Fruit fly (Drosophila melanogaster) whole organism, embryonic: ENCODE results near the gene Ufd1.
A peak's percentile ranks its signal among the peaks of the same experiment; 100 is the strongest.

ENCODE experiments used
- Atf6 ChIP-seq: fragments of 200-800 bp; sonication (Bioruptor generic); IDR thresholded peaks from 2 replicates; pipeline ENCODE4 v1.3.6; 2022; ENCODE audit warnings: missing biosample characterization, missing genetic modification characterization
- C15 ChIP-seq: fragments of 200-800 bp; sonication (Bioruptor generic); IDR thresholded peaks from 3 replicates; pipeline ENCODE4 v1.3.6; 2022; ENCODE audit warnings: missing biosample characterization, missing genetic modification characterization
- CG11504 ChIP-seq: fragments of 200-800 bp; sonication (Bioruptor generic); optimal IDR thresholded peaks from 3 replicates; lab custom pipeline; 2019; ENCODE audit warnings: missing biosample characterization, mild to moderate bottlenecking, missing genetic modification characterization, moderate library complexity
- CG13775 ChIP-seq: fragments of 200-800 bp; sonication (Bioruptor generic); optimal IDR thresholded peaks from 3 replicates; lab custom pipeline; 2017; ENCODE audit warnings: missing biosample characterization, mild to moderate bottlenecking, missing genetic modification characterization
- CG14441 ChIP-seq: fragments of 200-800 bp; sonication (Bioruptor generic); IDR thresholded peaks from 2 replicates; pipeline ENCODE4 v1.3.6; 2022; ENCODE audit warnings: missing biosample characterization, missing genetic modification characterization
- CG17328 ChIP-seq: fragments of 200-800 bp; sonication (Bioruptor generic); IDR thresholded peaks from 2 replicates; pipeline ENCODE4 v1.3.6; 2022; ENCODE audit warnings: missing biosample characterization, missing genetic modification characterization
- CG17361 ChIP-seq: fragments of 200-800 bp; sonication (Bioruptor generic); IDR thresholded peaks from 3 replicates; pipeline ENCODE4 v1.3.6; 2022; ENCODE audit warnings: missing biosample characterization, missing genetic modification characterization
- CG17385 ChIP-seq: fragments of 200-800 bp; sonication (Bioruptor generic); optimal IDR thresholded peaks from 3 replicates; lab custom pipeline; 2018; ENCODE audit warnings: missing biosample characterization, mild to moderate bottlenecking, missing genetic modification characterization
- CG17912 ChIP-seq: fragments of 200-800 bp; sonication (Bioruptor generic); optimal IDR thresholded peaks from 2 replicates; lab custom pipeline; 2018; ENCODE audit warnings: missing biosample characterization, mild to moderate bottlenecking, missing genetic modification characterization
- CG18476 ChIP-seq: fragments of 200-800 bp; sonication (Bioruptor generic); optimal IDR thresholded peaks from 2 replicates; lab custom pipeline; 2016; ENCODE audit warnings: missing biosample characterization, mild to moderate bottlenecking, missing genetic modification characterization
- CG2889 ChIP-seq: fragments of 200-800 bp; sonication (Bioruptor generic); IDR thresholded peaks from 3 replicates; pipeline ENCODE4 v1.3.6; 2022; ENCODE audit warnings: missing biosample characterization, missing genetic modification characterization
- CG31388 ChIP-seq: fragments of 200-800 bp; sonication (Bioruptor generic); optimal IDR thresholded peaks from 2 replicates; lab custom pipeline; 2016; ENCODE audit warnings: missing biosample characterization, missing genetic modification characterization
- CG3163 ChIP-seq: fragments of 200-800 bp; sonication (Bioruptor generic); optimal IDR thresholded peaks from 3 replicates; lab custom pipeline; 2016; ENCODE audit warnings: missing biosample characterization, missing genetic modification characterization
- CG32532 ChIP-seq: fragments of 200-800 bp; sonication (Bioruptor generic); IDR thresholded peaks from 2 replicates; pipeline ENCODE4 v1.3.6; 2022; ENCODE audit warnings: missing biosample characterization, missing genetic modification characterization
- CG33213 ChIP-seq: fragments of 200-800 bp; sonication (Bioruptor generic); optimal IDR thresholded peaks from 3 replicates; lab custom pipeline; 2016; ENCODE audit warnings: missing biosample characterization, missing genetic modification characterization
- CG34376 ChIP-seq: fragments of 200-800 bp; sonication (Bioruptor generic); optimal IDR thresholded peaks from 2 replicates; lab custom pipeline; 2018; ENCODE audit warnings: missing biosample characterization, mild to moderate bottlenecking, missing genetic modification characterization
- CG4282 ChIP-seq: fragments of 200-800 bp; sonication (Bioruptor generic); optimal IDR thresholded peaks from 2 replicates; lab custom pipeline; 2016; ENCODE audit warnings: missing biosample characterization, missing genetic modification characterization
- CG4404 ChIP-seq: fragments of 200-800 bp; sonication (Bioruptor generic); IDR thresholded peaks from 2 replicates; pipeline ENCODE4 v1.3.6; 2022; ENCODE audit warnings: missing biosample characterization, missing genetic modification characterization
- CG4820 ChIP-seq: fragments of 200-800 bp; sonication (Bioruptor generic); optimal IDR thresholded peaks from 3 replicates; lab custom pipeline; 2016; ENCODE audit warnings: missing biosample characterization, missing genetic modification characterization
- CG6254 ChIP-seq: fragments of 200-800 bp; sonication (Bioruptor generic); optimal IDR thresholded peaks from 3 replicates; lab custom pipeline; 2017; ENCODE audit warnings: mild to moderate bottlenecking, missing biosample characterization, missing genetic modification reagents, missing genetic modification characterization
- CG6683 ChIP-seq: fragments of 200-800 bp; sonication (Bioruptor generic); optimal IDR thresholded peaks from 2 replicates; lab custom pipeline; 2017; ENCODE audit warnings: missing biosample characterization, mild to moderate bottlenecking, missing genetic modification characterization, missing genetic modification reagents
- CG7372 ChIP-seq: fragments of 200-800 bp; sonication (Bioruptor generic); IDR thresholded peaks from 2 replicates; pipeline ENCODE4 v1.3.6; 2022; ENCODE audit warnings: missing biosample characterization, missing genetic modification characterization
- CG7745 ChIP-seq: fragments of 200-800 bp; sonication (Bioruptor generic); optimal IDR thresholded peaks from 2 replicates; lab custom pipeline; 2018; ENCODE audit warnings: missing biosample characterization, mild to moderate bottlenecking, missing genetic modification characterization, moderate library complexity
- Gug ChIP-seq: fragments of 200-800 bp; sonication (Bioruptor generic); IDR thresholded peaks from 4 replicates; pipeline ENCODE4 v1.3.6; 2022; ENCODE audit warnings: missing biosample characterization, missing genetic modification characterization
- HLH3B ChIP-seq: fragments of 200-800 bp; sonication (Bioruptor generic); IDR thresholded peaks from 2 replicates; pipeline ENCODE4 v1.3.6; 2022; ENCODE audit warnings: missing biosample characterization, missing genetic modification characterization
- HmgD ChIP-seq: fragments of 200-800 bp; sonication (Bioruptor generic); optimal IDR thresholded peaks from 3 replicates; lab custom pipeline; 2016; ENCODE audit warnings: missing biosample characterization, missing genetic modification characterization
- Hmr ChIP-seq: fragments of 200-800 bp; sonication (Bioruptor generic); optimal IDR thresholded peaks from 3 replicates; lab custom pipeline; 2017; ENCODE audit warnings: mild to moderate bottlenecking, missing biosample characterization, missing genetic modification reagents, missing genetic modification characterization
- Mad ChIP-seq: fragments of 200-800 bp; sonication (Bioruptor generic); optimal IDR thresholded peaks from 2 replicates; lab custom pipeline; 2016; ENCODE audit warnings: missing biosample characterization, missing genetic modification characterization
- Optix ChIP-seq: fragments of 200-800 bp; sonication (Bioruptor generic); IDR thresholded peaks from 3 replicates; pipeline ENCODE4 v1.3.6; 2022; ENCODE audit warnings: missing biosample characterization, missing genetic modification characterization
- Side ChIP-seq: fragments of 200-800 bp; sonication (Bioruptor generic); optimal IDR thresholded peaks from 2 replicates; lab custom pipeline; 2016; ENCODE audit warnings: missing biosample characterization, missing genetic modification characterization
- Six4 ChIP-seq: fragments of 200-800 bp; sonication (Bioruptor generic); optimal IDR thresholded peaks from 2 replicates; lab custom pipeline; 2016; ENCODE audit warnings: missing biosample characterization, missing genetic modification characterization
- Sox102F ChIP-seq: fragments of 200-800 bp; sonication (Bioruptor generic); optimal IDR thresholded peaks from 2 replicates; lab custom pipeline; 2018; ENCODE audit warnings: missing biosample characterization, mild to moderate bottlenecking, missing genetic modification characterization, moderate library complexity
- Sry-δ ChIP-seq: fragments of 200-800 bp; sonication (Bioruptor generic); optimal IDR thresholded peaks from 2 replicates; lab custom pipeline; 2016; ENCODE audit warnings: missing biosample characterization, missing genetic modification characterization
- crc ChIP-seq: fragments of 200-800 bp; sonication (Bioruptor generic); optimal IDR thresholded peaks from 2 replicates; lab custom pipeline; 2016; ENCODE audit warnings: missing biosample characterization, missing genetic modification characterization
- en ChIP-seq: fragments of 200-800 bp; sonication (Bioruptor generic); optimal IDR thresholded peaks from 2 replicates; lab custom pipeline; 2016; ENCODE audit warnings: missing biosample characterization, missing genetic modification characterization
- fd102C ChIP-seq: fragments of 200-800 bp; sonication (Bioruptor generic); optimal IDR thresholded peaks from 2 replicates; lab custom pipeline; 2018; ENCODE audit warnings: missing biosample characterization, mild to moderate bottlenecking, missing genetic modification characterization, moderate library complexity
- h ChIP-seq: fragments of >200 bp; optimal IDR thresholded peaks from 2 replicates; lab custom pipeline; 2017
- jumu ChIP-seq: fragments of 200-800 bp; sonication (Bioruptor generic); optimal IDR thresholded peaks from 3 replicates; lab custom pipeline; 2016; ENCODE audit warnings: missing biosample characterization, missing genetic modification characterization
- klu ChIP-seq: fragments of 200-800 bp; sonication (Bioruptor generic); IDR thresholded peaks from 2 replicates; pipeline ENCODE4 v1.3.6; 2022; ENCODE audit warnings: missing biosample characterization, missing genetic modification characterization
- kni ChIP-seq: fragments of 200-800 bp; sonication (Bioruptor generic); optimal IDR thresholded peaks from 3 replicates; lab custom pipeline; 2017; ENCODE audit warnings: mild to moderate bottlenecking, missing biosample characterization, missing genetic modification reagents, missing genetic modification characterization
- lab ChIP-seq: fragments of 200-800 bp; sonication (Bioruptor generic); optimal IDR thresholded peaks from 3 replicates; lab custom pipeline; 2017; ENCODE audit warnings: missing biosample characterization, missing genetic modification characterization, mild to moderate bottlenecking, moderate library complexity, missing genetic modification reagents
- nerfin-2 ChIP-seq: fragments of 200-800 bp; sonication (Bioruptor generic); IDR thresholded peaks from 2 replicates; pipeline ENCODE4 v1.3.6; 2022; ENCODE audit warnings: missing biosample characterization, missing genetic modification characterization; ENCODE audit not compliant: partially characterized antibody
- run ChIP-seq: fragments of 200-800 bp; sonication (Bioruptor generic); optimal IDR thresholded peaks from 3 replicates; lab custom pipeline; 2018; ENCODE audit warnings: missing biosample characterization, mild to moderate bottlenecking, missing genetic modification characterization
- shn ChIP-seq: fragments of 200-800 bp; sonication (Bioruptor generic); optimal IDR thresholded peaks from 3 replicates; lab custom pipeline; 2016; ENCODE audit warnings: missing biosample characterization, missing genetic modification characterization
- stwl ChIP-seq: fragments of 200-800 bp; sonication (Bioruptor generic); optimal IDR thresholded peaks from 3 replicates; lab custom pipeline; 2018; ENCODE audit warnings: missing biosample characterization, mild to moderate bottlenecking, missing genetic modification characterization, moderate library complexity
- sug ChIP-seq: fragments of 200-800 bp; optimal IDR thresholded peaks from 2 replicates; lab custom pipeline; 2019; ENCODE audit warnings: missing biosample characterization, mild to moderate bottlenecking, missing genetic modification characterization, moderate library complexity
- tll ChIP-seq, 2 experiments: fragments of 200-800 bp in 1 of 2; fragments of >200 bp in 1 of 2; sonication (Bioruptor generic) in 1 of 2; optimal IDR thresholded peaks; 2 replicates each; lab custom pipeline; 2017 to 2019; ENCODE audit warnings: missing biosample characterization in 2 of 2, missing genetic modification characterization in 2 of 2, mild to moderate bottlenecking in 1 of 2, moderate library complexity in 1 of 2
- tup ChIP-seq: fragments of 200-800 bp; sonication (Bioruptor generic); optimal IDR thresholded peaks from 2 replicates; lab custom pipeline; 2016; ENCODE audit warnings: missing biosample characterization, mild to moderate bottlenecking, missing genetic modification characterization, moderate library complexity
- unc-4 ChIP-seq: fragments of 200-800 bp; sonication (Bioruptor generic); IDR thresholded peaks from 2 replicates; pipeline ENCODE4 v1.3.6; 2022; ENCODE audit warnings: missing biosample characterization, missing genetic modification characterization; ENCODE audit not compliant: partially characterized antibody

Ufd1 gene

DNA sequence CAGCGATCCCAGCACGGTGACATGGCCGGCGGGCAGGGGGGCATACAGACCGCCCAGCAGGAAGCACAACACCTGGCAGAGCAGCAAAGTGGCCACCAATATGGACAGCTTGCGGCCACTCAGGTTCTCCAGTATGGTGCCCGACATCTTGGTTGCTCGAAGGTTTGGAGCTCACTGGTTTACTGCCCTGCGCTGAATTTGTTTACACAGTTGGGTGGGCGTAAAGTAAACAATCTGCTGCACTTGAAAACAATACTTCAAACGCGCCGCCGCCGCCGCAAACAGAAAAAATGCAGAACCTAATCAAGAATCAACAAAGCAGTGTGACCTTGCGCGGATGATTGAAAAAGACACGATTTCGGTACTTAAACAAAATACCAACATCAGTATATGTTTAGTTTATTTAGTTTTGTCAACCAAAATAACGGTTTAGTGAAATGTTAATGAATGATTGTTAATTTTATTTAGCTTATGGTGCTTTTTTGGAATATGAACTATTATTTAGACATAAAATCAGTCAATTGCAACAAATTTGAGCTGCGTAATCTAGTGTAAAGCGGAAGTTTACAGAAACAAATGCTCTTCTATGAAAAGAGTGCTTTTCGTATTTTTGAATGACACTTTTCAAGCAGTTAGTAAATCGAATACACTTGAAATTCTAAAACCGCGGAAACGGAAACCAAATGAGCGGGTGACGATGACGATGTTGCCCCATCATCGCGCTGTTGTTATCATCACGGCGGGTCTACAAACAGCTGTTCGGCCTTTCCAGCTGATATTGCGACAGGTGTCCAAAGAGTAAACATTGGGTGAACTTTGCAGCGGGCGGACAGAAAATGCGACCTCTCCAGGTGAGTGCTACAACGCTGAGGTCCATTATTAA is 46.5 kb upstream of the Ufd1 start, which contains the start of the genes wls and Adck5 (continued):
- TF ChIP-seq CG2889 (GFP tag; lab: Robert Waterston, UW): no peak
- no peak for TF ChIP-seq fd102C (GFP tag; lab: Kevin White, UChicago)
- peak; percentile 35 for TF ChIP-seq crc
- TF ChIP-seq Atf6 (GFP tag; lab: Robert Waterston, UW): 0 out of 2 replicates have a peak, but pooled peaks have one; percentile 26
- TF ChIP-seq stwl: peak; percentile 79
- TF ChIP-seq en (GFP tag; lab: Kevin White, UChicago): no peak
- no peak for TF ChIP-seq Optix (GFP tag; lab: Robert Waterston, UW)
- peak; percentile 70 for TF ChIP-seq Side
- TF ChIP-seq h (lab: Kevin White, UChicago): no peak
- no peak for TF ChIP-seq CG4404 (GFP tag; lab: Robert Waterston, UW)
- no peak for TF ChIP-seq CG4282 (GFP tag; lab: Kevin White, UChicago)
- no peak for TF ChIP-seq Gug
- no peak for TF ChIP-seq CG7745 (tag; lab: Kevin White, UChicago)
- TF ChIP-seq CG6254: no peak
- TF ChIP-seq Hmr (GFP tag; lab: Kevin White, UChicago): peak; percentile 81
- no peak for TF ChIP-seq CG14441 (GFP tag; lab: Robert Waterston, UW)
- no peak for TF ChIP-seq jumu
- TF ChIP-seq C15 (GFP tag; lab: Robert Waterston, UW): peak; percentile 48; the same call in 1 of the 3 replicates
- TF ChIP-seq CG4820 (GFP tag; lab: Kevin White, UChicago): no peak
- peak; percentile 15 for TF ChIP-seq CG33213 (GFP tag; lab: Kevin White, UChicago)
- TF ChIP-seq CG17361 (GFP tag; lab: Robert Waterston, UW): peak; percentile 62; the same call in 2 of the 3 replicates
- TF ChIP-seq Sry-δ (GFP tag; lab: Kevin White, UChicago): peak; percentile 25
- TF ChIP-seq shn (GFP tag; lab: Kevin White, UChicago): peak; percentile 36
- no peak for TF ChIP-seq kni (GFP tag; lab: Kevin White, UChicago)
- TF ChIP-seq HLH3B (GFP tag; lab: Robert Waterston, UW): no peak
- TF ChIP-seq lab (GFP tag; lab: Kevin White, UChicago): peak; percentile 85
- no peak for TF ChIP-seq run
- no peak for TF ChIP-seq sug
- TF ChIP-seq CG32532 (GFP tag; lab: Robert Waterston, UW): 0 out of 2 replicates have a peak, but pooled peaks have one; percentile 32
- TF ChIP-seq klu (GFP tag; lab: Robert Waterston, UW): no peak
- TF ChIP-seq unc-4 (GFP tag; lab: Robert Waterston, UW): no peak
- no peak for TF ChIP-seq CG3163
- TF ChIP-seq Six4 (GFP tag; lab: Kevin White, UChicago): no peak
- TF ChIP-seq CG17328 (GFP tag; lab: Robert Waterston, UW): peak; percentile 42; the same call in 1 of the 2 replicates
- peak; percentile 59 for TF ChIP-seq CG34376 (GFP tag; lab: Kevin White, UChicago)
- TF ChIP-seq HmgD (GFP tag; lab: Kevin White, UChicago): no peak
- no peak for TF ChIP-seq nerfin-2
- TF ChIP-seq CG13775 (GFP tag; lab: Kevin White, UChicago): peak; percentile 58
- peak; percentile 39 for TF ChIP-seq CG18476 (GFP tag; lab: Kevin White, UChicago)
- TF ChIP-seq Sox102F (GFP tag; lab: Kevin White, UChicago): no peak
- TF ChIP-seq CG17912 (GFP tag; lab: Kevin White, UChicago): peak; percentile 45
- no peak for TF ChIP-seq CG31388 (GFP tag; lab: Kevin White, UChicago)
- TF ChIP-seq CG17385: peak; percentile 56
- TF ChIP-seq CG11504: no peak
- no peak for TF ChIP-seq tup (GFP tag; lab: Kevin White, UChicago)
- TF ChIP-seq Mad (GFP tag; lab: Kevin White, UChicago): peak; percentile 44
- TF ChIP-seq tll (GFP tag; optimal IDR thresholded peaks at IDR 0.05; lab: Kevin White, UChicago): no peak
- TF ChIP-seq CG7372 (GFP tag; lab: Robert Waterston, UW): no peak
- peak; percentile 39 for TF ChIP-seq CG6683
